Fruit fly (Drosophila melanogaster): Measurements from ENCODE around the gene CG13359.

DNA sequence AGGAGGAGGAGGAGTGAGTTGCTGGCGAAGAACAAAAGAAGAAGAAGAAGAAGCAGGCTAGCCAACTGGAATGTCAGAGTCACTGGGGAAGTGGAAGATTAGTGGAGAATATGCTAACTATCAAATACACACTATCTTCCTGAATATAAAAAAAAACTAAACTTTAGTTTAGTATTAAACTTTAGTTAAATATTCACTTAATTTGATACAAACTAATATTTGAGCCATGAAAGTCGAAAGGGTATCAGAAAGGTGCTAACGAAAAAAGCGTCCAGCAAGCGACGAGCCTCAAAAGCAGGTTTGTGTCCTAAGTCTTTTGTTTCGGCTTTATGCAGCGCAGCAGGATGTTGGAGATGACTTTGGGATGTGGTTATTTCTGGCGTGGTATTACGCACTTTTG is 28.1 kb downstream of the CG13359 start:
- peak; percentile 74 for TF ChIP-seq CG34367 (tag; optimal IDR thresholded peaks at IDR 0.05)
- TF ChIP-seq CG8159 (tag; optimal IDR thresholded peaks at IDR 0.05) = peak; percentile 80
- no peak; the same call in 1 of the 2 replicates for TF ChIP-seq rn (GFP tag; IDR thresholded peaks at IDR 0.05)
- peak; percentile 78 for TF ChIP-seq CG14655 (GFP tag; optimal IDR thresholded peaks at IDR 0.05)
- peak; percentile 78 for TF ChIP-seq CG9948 (tag; optimal IDR thresholded peaks at IDR 0.05)
- TF ChIP-seq CG8301 (tag; optimal IDR thresholded peaks at IDR 0.05) = peak; percentile 71
- peak; percentile 83 for TF ChIP-seq CG17806 (tag; optimal IDR thresholded peaks at IDR 0.05)
- TF ChIP-seq Pif1B (GFP tag; optimal IDR thresholded peaks at IDR 0.05) = peak; percentile 62
- no peak for TF ChIP-seq EcR (GFP tag; optimal IDR thresholded peaks at IDR 0.05)
- peak; percentile 71; the same call in 1 of the 2 replicates for TF ChIP-seq CG12605 (GFP tag; IDR thresholded peaks at IDR 0.05)
- peak; percentile 84 for TF ChIP-seq CG15710 (tag; optimal IDR thresholded peaks at IDR 0.05)
- TF ChIP-seq fd96Ca (GFP tag; IDR thresholded peaks at IDR 0.05) = peak; percentile 57; the same call in 1 of the 3 replicates
